Worm (Caenorhabditis elegans): ENCODE results near the gene F56F10.2.

Gene F56F10.2

ce11 chrX:825375-825774, 34.0 kb upstream of the F56F10.2 start, which contains the start of gene daf-3:
daf-3 (minus strand) TSS chrX:825475.
- no peak for TF ChIP-seq sem-2 (GFP tag; optimal IDR thresholded peaks at IDR 0.05)
- no peak for TF ChIP-seq unc-39 (tag; optimal IDR thresholded peaks at IDR 0.05)
- no peak for TF ChIP-seq elt-3 (tag; optimal IDR thresholded peaks at IDR 0.05)
- no peak for TF ChIP-seq elt-1 (tag; optimal IDR thresholded peaks at IDR 0.05; ENCODE audit: borderline replicate concordance, insufficient read depth)
- TF ChIP-seq sptf-1 (tag; optimal IDR thresholded peaks at IDR 0.05) = no peak
- no peak for TF ChIP-seq ham-2 (GFP tag; optimal IDR thresholded peaks at IDR 0.05)
- TF ChIP-seq M03D4.4 (tag; optimal IDR thresholded peaks at IDR 0.05) = no peak
- no peak for TF ChIP-seq nhr-12 (tag; optimal IDR thresholded peaks at IDR 0.05)
- no peak for TF ChIP-seq hlh-1 (tag; optimal IDR thresholded peaks at IDR 0.05)
- no peak for TF ChIP-seq mls-2 (tag; optimal IDR thresholded peaks at IDR 0.05)
- TF ChIP-seq nhr-2 (tag; optimal IDR thresholded peaks at IDR 0.05) = no peak
- no peak for TF ChIP-seq tbx-8 (GFP tag; optimal IDR thresholded peaks at IDR 0.05)
- no peak for TF ChIP-seq ztf-11 (tag; optimal IDR thresholded peaks at IDR 0.05)
- TF ChIP-seq cnd-1 (tag; optimal IDR thresholded peaks at IDR 0.05) = no peak

- TF ChIP-seq lin-13 (tag; optimal IDR thresholded peaks at IDR 0.05) (no peak), hlh-1 (tag; optimal IDR thresholded peaks at IDR 0.05) (peak; percentile 24), pha-4 (tag; optimal IDR thresholded peaks at IDR 0.05) (no peak), flh-1 (GFP tag; optimal IDR thresholded peaks at IDR 0.05) (no peak), unc-62 (GFP tag; optimal IDR thresholded peaks at IDR 0.05) (peak; percentile 7), ces-1 (GFP tag; optimal IDR thresholded peaks at IDR 0.05) (peak; percentile 78), ceh-39 (tag; optimal IDR thresholded peaks at IDR 0.05) (peak; percentile 69)
Measured at ce11 chrX:825924-826323, 33.5 kb upstream of the F56F10.2 start.

ce11 chrX:827502-827901, 31.9 kb upstream of the F56F10.2 start:
- TF ChIP-seq lin-13 (tag; optimal IDR thresholded peaks at IDR 0.05) (no peak), ztf-11 (tag; optimal IDR thresholded peaks at IDR 0.05) (no peak), lsy-2 (tag; optimal IDR thresholded peaks at IDR 0.05) (no peak), drap-1 (GFP tag; optimal IDR thresholded peaks at IDR 0.05) (peak; percentile 42), ham-2 (GFP tag; optimal IDR thresholded peaks at IDR 0.05) (peak; percentile 41), nhr-2 (tag; optimal IDR thresholded peaks at IDR 0.05) (no peak), zip-8 (tag; optimal IDR thresholded peaks at IDR 0.05) (no peak), blmp-1 (tag; optimal IDR thresholded peaks at IDR 0.05) (no peak), ceh-83 (GFP tag; optimal IDR thresholded peaks at IDR 0.05) (no peak), sptf-1 (tag; optimal IDR thresholded peaks at IDR 0.05) (peak; percentile 53), hlh-1 (tag; optimal IDR thresholded peaks at IDR 0.05) (peak; percentile 14), lin-32 (GFP tag; optimal IDR thresholded peaks at IDR 0.05) (no peak), ceh-39 (tag; optimal IDR thresholded peaks at IDR 0.05) (no peak), tbx-8 (GFP tag; optimal IDR thresholded peaks at IDR 0.05) (no peak), ceh-43 (GFP tag; optimal IDR thresholded peaks at IDR 0.05) (no peak), pha-4 (tag; optimal IDR thresholded peaks at IDR 0.05) (peak; percentile 43), elt-1 (tag; optimal IDR thresholded peaks at IDR 0.05; ENCODE audit: borderline replicate concordance, insufficient read depth) (no peak), mab-5 (tag; optimal IDR thresholded peaks at IDR 0.05) (no peak), sem-2 (GFP tag; optimal IDR thresholded peaks at IDR 0.05) (no peak), mep-1 (tag; optimal IDR thresholded peaks at IDR 0.05) (peak; percentile 24), ces-1 (GFP tag; optimal IDR thresholded peaks at IDR 0.05) (peak; percentile 91), nhr-12 (tag; optimal IDR thresholded peaks at IDR 0.05) (no peak), nhr-237 (tag; optimal IDR thresholded peaks at IDR 0.05) (peak; percentile 41), M03D4.4 (tag; optimal IDR thresholded peaks at IDR 0.05) (no peak), nhr-76 (tag; optimal IDR thresholded peaks at IDR 0.05) (no peak), cnd-1 (tag; optimal IDR thresholded peaks at IDR 0.05) (no peak), unc-62 (GFP tag; optimal IDR thresholded peaks at IDR 0.05) (peak; percentile 13), mls-2 (tag; optimal IDR thresholded peaks at IDR 0.05) (peak; percentile 12), flh-1 (GFP tag; optimal IDR thresholded peaks at IDR 0.05) (no peak), unc-120 (tag; optimal IDR thresholded peaks at IDR 0.05; ENCODE audit: poor library complexity, severe bottlenecking) (peak; percentile 69), nhr-28 (tag; optimal IDR thresholded peaks at IDR 0.05) (no peak), elt-3 (tag; optimal IDR thresholded peaks at IDR 0.05) (no peak), snpc-4 (tag; optimal IDR thresholded peaks at IDR 0.05) (no peak), bed-3 (GFP tag; optimal IDR thresholded peaks at IDR 0.05) (no peak), unc-39 (tag; optimal IDR thresholded peaks at IDR 0.05) (no peak)

DNA sequence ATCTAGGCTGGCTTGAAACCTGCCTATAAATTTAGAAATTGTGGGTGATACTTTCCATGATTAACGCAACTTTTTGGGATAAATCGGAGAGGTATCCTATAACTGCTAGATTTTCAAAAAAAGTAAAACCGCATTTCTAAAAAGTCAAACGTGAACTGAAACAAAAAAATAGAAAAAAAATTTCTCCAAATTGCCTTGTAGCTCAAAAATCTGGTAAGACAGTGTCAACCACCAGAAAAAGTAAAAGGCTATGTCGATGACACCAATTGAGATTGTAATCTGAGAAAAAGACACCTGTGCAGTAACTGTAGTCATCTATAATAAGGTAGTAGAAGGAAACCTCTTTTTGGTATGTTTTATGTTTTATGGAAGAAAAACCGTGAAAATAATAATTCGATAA, 30.8 kb upstream of the F56F10.2 start, which contains the start of gene wdr-54:
Gene wdr-54, plus strand, starts transcription at position 301 of the 400 bp plus-strand sequence.
- TF ChIP-seq ces-1 (GFP tag; optimal IDR thresholded peaks at IDR 0.05) = no peak
- TF ChIP-seq unc-120 (tag; optimal IDR thresholded peaks at IDR 0.05; ENCODE audit: poor library complexity, severe bottlenecking) = no peak
- TF ChIP-seq mls-2 (tag; optimal IDR thresholded peaks at IDR 0.05) = no peak
- no peak for TF ChIP-seq mep-1 (tag; optimal IDR thresholded peaks at IDR 0.05)
- TF ChIP-seq unc-39 (tag; optimal IDR thresholded peaks at IDR 0.05) = no peak
- TF ChIP-seq cnd-1 (tag; optimal IDR thresholded peaks at IDR 0.05) = no peak
- TF ChIP-seq nhr-28 (tag; optimal IDR thresholded peaks at IDR 0.05) = no peak
- TF ChIP-seq bed-3 (GFP tag; optimal IDR thresholded peaks at IDR 0.05) = no peak
- TF ChIP-seq unc-62 (GFP tag; optimal IDR thresholded peaks at IDR 0.05) = no peak
- no peak for TF ChIP-seq zip-8 (tag; optimal IDR thresholded peaks at IDR 0.05)

All from whole organism, mixed stage, embryonic.